Worm (Caenorhabditis elegans) whole organism, L3 larva: Measurements from ENCODE around the gene C14A4.12.
A peak's percentile ranks its signal among the peaks of the same experiment; 100 is the strongest.

Experiments
- R02D3.7 ChIP-seq: fragments of 150-350 bp; optimal IDR thresholded peaks from 2 replicates; lab custom pipeline; 2014; ENCODE audit warnings: missing biosample characterization, missing genetic modification characterization
- ZK546.5 ChIP-seq: sonication (generic microtip); optimal IDR thresholded peaks from 2 replicates; lab custom pipeline; 2017; ENCODE audit warnings: missing biosample characterization, missing genetic modification characterization
- ama-1 ChIP-seq: fragments of 150-350 bp; optimal IDR thresholded peaks from 2 replicates; lab custom pipeline; 2018
- ceh-16 ChIP-seq: sonication (generic microtip); optimal IDR thresholded peaks from 2 replicates; lab custom pipeline; 2017; ENCODE audit warnings: missing biosample characterization, missing genetic modification characterization
- ceh-28 ChIP-seq: fragments of 150-350 bp; optimal IDR thresholded peaks from 2 replicates; lab custom pipeline; 2014; ENCODE audit warnings: missing biosample characterization, missing genetic modification reagents, missing genetic modification characterization
- ceh-9 ChIP-seq: sonication (generic microtip); optimal IDR thresholded peaks from 2 replicates; lab custom pipeline; 2018; ENCODE audit warnings: missing biosample characterization, missing genetic modification characterization
- daf-12 ChIP-seq: fragments of 150-350 bp; optimal IDR thresholded peaks from 2 replicates; lab custom pipeline; 2014; ENCODE audit warnings: missing biosample characterization, missing genetic modification reagents, missing genetic modification characterization
- egl-5 ChIP-seq: fragments of 150-350 bp; optimal IDR thresholded peaks from 2 replicates; lab custom pipeline; 2017; ENCODE audit warnings: missing biosample characterization, missing genetic modification reagents, missing genetic modification characterization, inconsistent platforms
- elt-1 ChIP-seq: fragments of 150-350 bp; optimal IDR thresholded peaks from 2 replicates; lab custom pipeline; 2014; ENCODE audit warnings: missing biosample characterization, missing genetic modification characterization
- elt-2 ChIP-seq: sonication (generic microtip); optimal IDR thresholded peaks from 2 replicates; lab custom pipeline; 2016; ENCODE audit warnings: missing genetic modification reagents, mild to moderate bottlenecking, missing genetic modification characterization, missing compliant biosample characterization
- elt-3 ChIP-seq, 3 experiments: fragments of 150-350 bp in 1 of 3; sonication (generic microtip) in 2 of 3; optimal IDR thresholded peaks; 2 replicates in 2 of 3; 4 replicates in 1 of 3; lab custom pipeline; 2014 to 2017; ENCODE audit warnings: missing biosample characterization in 3 of 3, missing genetic modification characterization in 3 of 3
- eor-1 ChIP-seq, 2 experiments: fragments of 150-350 bp; optimal IDR thresholded peaks; 2 replicates each; lab custom pipeline; 2014 to 2018; ENCODE audit warnings: missing biosample characterization in 2 of 2, missing genetic modification characterization in 2 of 2
- fkh-10 ChIP-seq: sonication (generic microtip); optimal IDR thresholded peaks from 2 replicates; lab custom pipeline; 2017; ENCODE audit warnings: missing biosample characterization, missing genetic modification reagents, missing genetic modification characterization
- fos-1 ChIP-seq: fragments of 150-350 bp; optimal IDR thresholded peaks from 2 replicates; lab custom pipeline; 2014; ENCODE audit warnings: missing biosample characterization, missing genetic modification characterization
- hmg-11 ChIP-seq: sonication (generic microtip); optimal IDR thresholded peaks from 2 replicates; lab custom pipeline; 2016; ENCODE audit warnings: missing genetic modification characterization, missing compliant biosample characterization
- jun-1 ChIP-seq: fragments of 150-350 bp; optimal IDR thresholded peaks from 2 replicates; lab custom pipeline; 2014; ENCODE audit warnings: missing biosample characterization, missing genetic modification reagents, missing genetic modification characterization
- lin-15B ChIP-seq: fragments of 150-350 bp; optimal IDR thresholded peaks from 2 replicates; lab custom pipeline; 2014; ENCODE audit warnings: missing biosample characterization, missing genetic modification characterization
- lsy-12 ChIP-seq: sonication (generic microtip); optimal IDR thresholded peaks from 2 replicates; lab custom pipeline; 2016; ENCODE audit warnings: mild to moderate bottlenecking, missing genetic modification characterization, missing compliant biosample characterization
- mdl-1 ChIP-seq: fragments of 150-350 bp; optimal IDR thresholded peaks from 2 replicates; lab custom pipeline; 2014; ENCODE audit warnings: missing biosample characterization, missing genetic modification characterization
- mml-1 ChIP-seq: fragments of 150-350 bp; sonication (generic microtip); optimal IDR thresholded peaks from 3 replicates; lab custom pipeline; 2014; ENCODE audit warnings: missing biosample characterization, missing genetic modification characterization
- nfya-1 ChIP-seq: sonication (generic microtip); optimal IDR thresholded peaks from 2 replicates; lab custom pipeline; 2017; ENCODE audit warnings: missing genetic modification characterization, mild to moderate bottlenecking, missing compliant biosample characterization, antibody characterized with exemption, moderate library complexity; ENCODE audit not compliant: insufficient read depth
- nhr-11 ChIP-seq: fragments of 150-350 bp; optimal IDR thresholded peaks from 2 replicates; lab custom pipeline; 2014; ENCODE audit warnings: missing biosample characterization, missing genetic modification characterization
- nhr-12 ChIP-seq: fragments of 150-350 bp; optimal IDR thresholded peaks from 2 replicates; lab custom pipeline; 2014; ENCODE audit warnings: missing biosample characterization, missing genetic modification characterization
- nhr-23 ChIP-seq: fragments of 150-350 bp; optimal IDR thresholded peaks from 2 replicates; lab custom pipeline; 2014; ENCODE audit warnings: missing biosample characterization, missing genetic modification reagents, missing genetic modification characterization
- nhr-237 ChIP-seq: fragments of 150-350 bp; optimal IDR thresholded peaks from 2 replicates; lab custom pipeline; 2014; ENCODE audit warnings: missing biosample characterization, missing genetic modification characterization
- nhr-25 ChIP-seq: sonication (generic microtip); optimal IDR thresholded peaks from 2 replicates; lab custom pipeline; 2017; ENCODE audit warnings: missing biosample characterization, missing genetic modification characterization
- nhr-28 ChIP-seq: fragments of 150-350 bp; optimal IDR thresholded peaks from 2 replicates; lab custom pipeline; 2014; ENCODE audit warnings: missing biosample characterization, missing genetic modification characterization
- nhr-43 ChIP-seq: sonication (generic microtip); optimal IDR thresholded peaks from 2 replicates; lab custom pipeline; 2016; ENCODE audit warnings: mild to moderate bottlenecking, missing genetic modification characterization, missing compliant biosample characterization; ENCODE audit not compliant: poor library complexity, severe bottlenecking
- nhr-76 ChIP-seq: fragments of 150-350 bp; sonication (generic microtip); optimal IDR thresholded peaks from 5 replicates; lab custom pipeline; 2014; ENCODE audit warnings: missing biosample characterization, missing genetic modification characterization
- pha-4 ChIP-seq: fragments of 150-350 bp; optimal IDR thresholded peaks from 2 replicates; lab custom pipeline; 2014; ENCODE audit warnings: missing biosample characterization, missing genetic modification reagents, missing genetic modification characterization
- skn-1 ChIP-seq: fragments of 150-350 bp; optimal IDR thresholded peaks from 2 replicates; lab custom pipeline; 2014; ENCODE audit warnings: missing biosample characterization, missing genetic modification characterization
- tbx-2 ChIP-seq: sonication (generic microtip); optimal IDR thresholded peaks from 2 replicates; lab custom pipeline; 2016; ENCODE audit warnings: mild to moderate bottlenecking, missing genetic modification characterization, missing compliant biosample characterization
- unc-39 ChIP-seq: sonication (generic microtip); optimal IDR thresholded peaks from 4 replicates; lab custom pipeline; 2017; ENCODE audit warnings: missing biosample characterization, missing genetic modification characterization
- zag-1 ChIP-seq: fragments of 150-350 bp; optimal IDR thresholded peaks from 2 replicates; lab custom pipeline; 2014; ENCODE audit warnings: missing biosample characterization, missing genetic modification characterization
- ztf-11 ChIP-seq: fragments of 150-350 bp; optimal IDR thresholded peaks from 2 replicates; lab custom pipeline; 2014; ENCODE audit warnings: missing biosample characterization, missing genetic modification characterization
- ztf-4 ChIP-seq: fragments of 150-350 bp; optimal IDR thresholded peaks from 2 replicates; lab custom pipeline; 2014; ENCODE audit warnings: missing biosample characterization, missing genetic modification characterization

Gene C14A4.12

DNA sequence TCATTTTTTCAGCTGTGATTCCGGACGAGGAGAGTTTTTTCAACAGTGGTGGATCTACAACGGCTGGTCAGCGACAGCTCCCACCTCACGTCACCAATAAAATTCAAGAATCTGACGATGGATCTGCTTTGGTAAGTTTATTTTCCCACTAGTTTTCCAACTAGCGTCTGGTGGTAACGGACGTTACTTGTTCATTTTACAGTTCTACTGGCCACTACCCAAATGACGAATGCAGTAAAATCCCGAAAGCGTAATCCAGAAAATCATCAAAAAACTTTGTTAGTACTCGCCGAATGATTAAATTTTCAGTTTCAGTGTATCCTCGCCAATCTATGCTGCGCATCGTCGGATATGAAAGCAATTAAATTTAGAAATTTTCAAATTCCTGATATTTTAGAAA is 46.7 kb downstream of the C14A4.12 start:
- TF ChIP-seq zag-1: no peak
- no peak for TF ChIP-seq skn-1
- TF ChIP-seq elt-2 (tag; lab: Kevin White, UChicago): no peak
- TF ChIP-seq ceh-9 (tag; lab: Kevin White, UChicago): no peak
- TF ChIP-seq mml-1: no peak
- TF ChIP-seq tbx-2 (tag; lab: Kevin White, UChicago): no peak
- no peak for TF ChIP-seq lin-15B
- no peak for TF ChIP-seq unc-39 (tag; lab: Kevin White, UChicago)
- TF ChIP-seq fkh-10 (GFP tag; lab: Kevin White, UChicago): no peak
- TF ChIP-seq nhr-43 (tag; lab: Kevin White, UChicago): no peak
- no peak for TF ChIP-seq pha-4 (tag; lab: Kevin White, UChicago)
- no peak for TF ChIP-seq nhr-25 (tag; lab: Kevin White, UChicago)
- TF ChIP-seq ztf-4 (tag; lab: Kevin White, UChicago): no peak

DNA sequence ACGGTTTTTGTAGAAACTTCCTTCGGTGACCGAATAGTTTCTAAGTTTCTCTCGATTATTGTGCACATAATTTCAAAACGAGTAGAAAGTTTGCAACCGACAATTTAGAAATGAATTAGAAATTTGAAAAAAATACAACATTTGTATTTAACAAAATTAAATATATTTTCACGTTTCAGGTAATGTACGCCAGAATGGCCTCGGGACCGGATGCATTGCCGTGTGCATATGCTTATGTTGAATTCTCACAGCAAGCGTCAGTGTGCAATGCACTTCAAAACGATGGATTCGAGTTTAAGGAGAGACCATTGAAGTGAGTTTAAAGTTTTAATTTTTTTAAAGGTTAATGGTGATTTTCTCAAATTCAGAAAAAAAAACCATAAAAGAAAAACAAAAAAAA is 48.0 kb downstream of the C14A4.12 start, which contains the start of gene marc-2:
Gene marc-2, minus strand, starts transcription at position 101 of the 400 bp plus-strand sequence.
- TF ChIP-seq ztf-4 (tag; lab: Kevin White, UChicago): no peak
- no peak for TF ChIP-seq daf-12
- TF ChIP-seq ceh-16: no peak
- TF ChIP-seq nhr-23 (tag; lab: Kevin White, UChicago): no peak
- no peak for TF ChIP-seq egl-5
- no peak for TF ChIP-seq nhr-11 (tag; lab: Kevin White, UChicago)
- TF ChIP-seq ceh-28: no peak
- no peak for TF ChIP-seq ztf-11 (tag; lab: Kevin White, UChicago)
- TF ChIP-seq lsy-12: no peak
- no peak for TF ChIP-seq nhr-76 (tag; lab: Kevin White, UChicago)
- no peak for TF ChIP-seq jun-1 (tag; lab: Kevin White, UChicago)
- no peak for TF ChIP-seq nhr-25 (tag; lab: Kevin White, UChicago)
- TF ChIP-seq ceh-9 (tag; lab: Kevin White, UChicago): no peak
- no peak for TF ChIP-seq hmg-11 (tag; lab: Kevin White, UChicago)
- no peak for TF ChIP-seq pha-4 (tag; lab: Kevin White, UChicago)
- TF ChIP-seq ama-1: no peak
- no peak for TF ChIP-seq lin-15B
- TF ChIP-seq fkh-10 (GFP tag; lab: Kevin White, UChicago): no peak

DNA sequence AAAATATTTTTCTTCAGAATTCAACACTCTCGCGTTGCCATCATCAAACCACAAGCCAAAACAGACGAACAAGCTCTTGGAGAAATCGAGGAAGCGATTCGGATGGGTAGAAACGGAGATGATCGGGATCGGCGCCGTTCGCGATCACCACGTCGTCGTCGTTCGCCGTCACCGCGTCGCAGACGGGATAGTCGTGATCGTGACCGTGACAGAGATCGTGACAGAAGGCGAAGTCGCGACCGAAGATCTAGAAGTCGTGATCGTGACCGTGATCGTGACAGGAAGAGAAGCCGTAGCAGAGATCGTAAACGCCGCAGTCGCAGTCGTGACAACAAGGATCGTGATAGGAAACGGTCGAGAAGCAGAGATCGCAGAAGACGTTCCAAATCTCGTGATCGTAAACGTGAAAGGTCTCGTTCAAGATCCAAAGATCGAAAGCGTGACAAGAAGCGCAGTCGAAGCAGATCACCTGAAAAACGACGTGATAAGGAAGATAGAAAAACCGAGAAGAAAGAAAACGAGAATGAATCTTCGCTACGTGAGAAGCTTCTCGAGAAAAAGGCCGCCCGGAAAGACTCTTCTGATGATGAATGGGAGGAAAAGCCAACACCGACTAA is 48.7 kb downstream of the C14A4.12 start:
- TF ChIP-seq mml-1 (no peak), nhr-43 (tag; lab: Kevin White, UChicago) (peak; percentile 59)

DNA sequence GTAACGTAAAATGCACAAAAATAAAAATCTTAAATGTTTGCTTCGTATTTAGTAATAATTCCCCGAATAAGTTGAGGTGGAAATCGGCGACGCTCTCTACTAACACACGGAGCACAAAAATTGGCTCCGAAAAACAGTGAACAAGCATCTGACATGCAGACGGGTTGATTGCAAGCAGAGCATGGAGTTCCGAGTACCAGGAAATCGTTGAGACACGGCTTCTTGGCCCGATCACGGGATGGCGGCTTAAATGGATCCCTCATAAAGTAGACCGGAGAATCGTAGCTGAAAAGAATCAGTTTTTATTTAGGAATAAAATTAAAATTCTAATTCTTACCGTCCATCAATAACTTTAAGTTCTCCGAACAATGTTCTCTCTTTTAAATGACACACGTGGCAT is 49.4 kb downstream of the C14A4.12 start:
- TF ChIP-seq nhr-237 (no peak), nhr-11 (tag; lab: Kevin White, UChicago) (no peak), unc-39 (tag; lab: Kevin White, UChicago) (no peak), nhr-12 (tag; lab: Kevin White, UChicago) (no peak), eor-1 (tag; optimal IDR thresholded peaks at IDR 0.05; lab: Kevin White, UChicago) (no peak), elt-1 (tag; lab: Kevin White, UChicago) (no peak), ama-1 (no peak), nhr-76 (tag; lab: Kevin White, UChicago) (no peak), pha-4 (tag; lab: Kevin White, UChicago) (no peak), elt-3 (tag; optimal IDR thresholded peaks at IDR 0.05; lab: Kevin White, UChicago) (no peak), egl-5 (no peak), mdl-1 (no peak), ZK546.5 (tag; lab: Kevin White, UChicago) (no peak), nfya-1 (no peak), tbx-2 (tag; lab: Kevin White, UChicago) (no peak), nhr-28 (tag; lab: Kevin White, UChicago) (no peak), hmg-11 (tag; lab: Kevin White, UChicago) (no peak), fos-1 (no peak)

DNA sequence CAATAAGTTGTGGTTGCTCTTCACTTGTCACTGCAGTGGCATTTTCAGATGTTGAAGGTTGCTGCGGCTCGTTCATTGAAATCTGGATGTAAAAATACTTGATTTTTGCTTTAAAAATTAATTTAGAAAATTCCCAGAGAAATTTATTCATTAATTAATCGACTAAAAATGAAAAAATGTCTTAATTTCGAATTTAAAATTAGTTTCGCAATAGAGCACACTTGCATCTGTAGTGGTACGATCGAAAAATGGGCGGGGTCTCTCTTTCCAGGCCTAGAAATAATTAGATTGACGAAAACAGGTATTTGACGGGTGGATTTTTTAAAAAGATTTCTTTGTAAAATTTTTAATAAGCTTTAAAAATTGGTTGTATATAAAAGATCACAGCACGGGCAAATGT is 49.9 kb downstream of the C14A4.12 start, which contains the start of gene D2089.8:
Gene D2089.8, minus strand, starts transcription at position 84 of the 400 bp plus-strand sequence.
- TF ChIP-seq skn-1 (no peak), elt-1 (tag; lab: Kevin White, UChicago) (no peak), nhr-76 (tag; lab: Kevin White, UChicago) (no peak), pha-4 (tag; lab: Kevin White, UChicago) (peak; percentile 43), R02D3.7 (tag; lab: Kevin White, UChicago) (no peak), lin-15B (no peak), nhr-12 (tag; lab: Kevin White, UChicago) (no peak), mml-1 (no peak), nfya-1 (peak; percentile 18)
